Fruit fly (Drosophila melanogaster) whole organism, adult: Measurements from ENCODE around the gene CG34265.

ENCODE experiments used
- CG11617 ChIP-seq: fragments of 200-800 bp; sonication (Bioruptor generic); optimal IDR thresholded peaks from 2 replicates; lab custom pipeline; 2017; ENCODE audit warnings: mild to moderate bottlenecking, missing biosample characterization, missing genetic modification reagents, missing genetic modification characterization
- CG12768 ChIP-seq: fragments of 200-800 bp; sonication (Bioruptor generic); optimal IDR thresholded peaks from 2 replicates; lab custom pipeline; 2017; ENCODE audit warnings: missing biosample characterization, missing genetic modification characterization, mild to moderate bottlenecking, moderate library complexity, missing genetic modification reagents
- CG14711 ChIP-seq: fragments of 200-800 bp; sonication (Bioruptor generic); optimal IDR thresholded peaks from 2 replicates; lab custom pipeline; 2018; ENCODE audit warnings: missing biosample characterization, mild to moderate bottlenecking, missing genetic modification characterization, moderate library complexity
- CG1620 ChIP-seq: fragments of 200-800 bp; sonication (Bioruptor generic); optimal IDR thresholded peaks from 2 replicates; lab custom pipeline; 2016; ENCODE audit warnings: missing biosample characterization, missing genetic modification characterization
- CG33017 ChIP-seq: fragments of 200-800 bp; sonication (Bioruptor generic); optimal IDR thresholded peaks from 2 replicates; lab custom pipeline; 2018; ENCODE audit warnings: missing biosample characterization, mild to moderate bottlenecking, missing genetic modification characterization, moderate library complexity
- CG5204 ChIP-seq: fragments of 200-800 bp; sonication (Bioruptor generic); optimal IDR thresholded peaks from 2 replicates; lab custom pipeline; 2016; ENCODE audit warnings: missing biosample characterization, missing genetic modification characterization
- CG7045 ChIP-seq: fragments of 200-800 bp; sonication (Bioruptor generic); optimal IDR thresholded peaks from 2 replicates; lab custom pipeline; 2017; ENCODE audit warnings: missing biosample characterization, mild to moderate bottlenecking, missing genetic modification characterization
- CG7101 ChIP-seq: fragments of 200-800 bp; sonication (Bioruptor generic); optimal IDR thresholded peaks from 2 replicates; lab custom pipeline; 2018; ENCODE audit warnings: missing biosample characterization, mild to moderate bottlenecking, missing genetic modification characterization, moderate library complexity
- Clk ChIP-seq: fragments of 200-800 bp; sonication (Bioruptor generic); optimal IDR thresholded peaks from 2 replicates; lab custom pipeline; 2017; ENCODE audit warnings: missing biosample characterization, missing genetic modification characterization
- Crg-1 ChIP-seq: fragments of 200-800 bp; sonication (Bioruptor generic); optimal IDR thresholded peaks from 2 replicates; lab custom pipeline; 2016; ENCODE audit warnings: missing biosample characterization, missing genetic modification characterization
- Hr96 ChIP-seq: fragments of 200-800 bp; sonication (Bioruptor generic); optimal IDR thresholded peaks from 2 replicates; lab custom pipeline; 2016; ENCODE audit warnings: missing biosample characterization, missing genetic modification characterization
- Mnt ChIP-seq: fragments of 200-800 bp; sonication (Bioruptor generic); optimal IDR thresholded peaks from 2 replicates; lab custom pipeline; 2016; ENCODE audit warnings: missing biosample characterization, mild to moderate bottlenecking, missing genetic modification characterization
- bab1 ChIP-seq: fragments of 200-800 bp; sonication (Bioruptor generic); optimal IDR thresholded peaks from 3 replicates; lab custom pipeline; 2019; ENCODE audit warnings: missing biosample characterization, mild to moderate bottlenecking, missing genetic modification characterization, moderate library complexity
- cic ChIP-seq: fragments of 200-800 bp; sonication (Bioruptor generic); optimal IDR thresholded peaks from 2 replicates; lab custom pipeline; 2017; ENCODE audit warnings: missing biosample characterization, mild to moderate bottlenecking, missing genetic modification characterization, moderate library complexity
- cnc ChIP-seq, 2 experiments: fragments of >200 bp; optimal IDR thresholded peaks; 2 replicates each; lab custom pipeline; 2017
- kay ChIP-seq: fragments of 200-800 bp; sonication (Bioruptor generic); peaks from one replicate; lab custom pipeline; 2016; ENCODE audit warnings: missing biosample characterization, missing genetic modification characterization, borderline replicate concordance
- ovo ChIP-seq: fragments of 200-800 bp; sonication (Bioruptor generic); optimal IDR thresholded peaks from 2 replicates; lab custom pipeline; 2016; ENCODE audit warnings: missing biosample characterization, missing genetic modification characterization
- pad ChIP-seq: fragments of 200-800 bp; sonication (Bioruptor generic); optimal IDR thresholded peaks from 3 replicates; lab custom pipeline; 2017; ENCODE audit warnings: missing biosample characterization, missing genetic modification characterization, mild to moderate bottlenecking, moderate library complexity, missing genetic modification reagents
- tj ChIP-seq: fragments of 200-800 bp; sonication (Bioruptor generic); optimal IDR thresholded peaks from 3 replicates; lab custom pipeline; 2017; ENCODE audit warnings: missing biosample characterization, mild to moderate bottlenecking, missing genetic modification characterization, moderate library complexity
- toe ChIP-seq: fragments of 200-800 bp; sonication (Bioruptor generic); optimal IDR thresholded peaks from 2 replicates; lab custom pipeline; 2016; ENCODE audit warnings: missing biosample characterization, missing genetic modification characterization

Gene CG34265

dm6 chr3L:3246378-3247129, 21.7 kb upstream of the CG34265 start:
- TF ChIP-seq cic (GFP tag; lab: Kevin White, UChicago): peak; percentile 16
- TF ChIP-seq Crg-1 (GFP tag; lab: Kevin White, UChicago): no peak

dm6 chr3L:3247130-3248065, 20.9 kb upstream of the CG34265 start, which contains the start of gene CG43389:
CG43389 (plus strand) TSS chr3L:3248015.
- TF ChIP-seq CG11617 (peak; percentile 32), cic (GFP tag; lab: Kevin White, UChicago) (no peak), CG33017 (tag; lab: Kevin White, UChicago) (no peak), CG7045 (GFP tag; lab: Kevin White, UChicago) (no peak)

- TF ChIP-seq tj (GFP tag; lab: Kevin White, UChicago) (peak; percentile 11), kay (GFP tag; lab: Kevin White, UChicago) (no peak), CG1620 (GFP tag; lab: Kevin White, UChicago) (no peak), ovo (GFP tag; lab: Kevin White, UChicago) (no peak), Hr96 (GFP tag; lab: Kevin White, UChicago) (no peak), cnc (optimal IDR thresholded peaks at IDR 0.05; lab: Kevin White, UChicago) (no peak), CG11617 (peak; percentile 36), CG12768 (GFP tag; lab: Kevin White, UChicago) (no peak), CG7045 (GFP tag; lab: Kevin White, UChicago) (no peak), CG33017 (tag; lab: Kevin White, UChicago) (no peak), Clk (no peak), CG5204 (GFP tag; lab: Kevin White, UChicago) (peak; percentile 1), cic (GFP tag; lab: Kevin White, UChicago) (no peak), Crg-1 (GFP tag; lab: Kevin White, UChicago) (no peak), pad (GFP tag; lab: Kevin White, UChicago) (peak; percentile 47), CG7101 (tag; lab: Kevin White, UChicago) (no peak), CG14711 (tag; lab: Kevin White, UChicago) (peak; percentile 10), toe (GFP tag; lab: Kevin White, UChicago) (no peak), Mnt (GFP tag; lab: Kevin White, UChicago) (no peak), bab1 (peak; percentile 58)
Measured at dm6 chr3L:3248714-3249663, 19.3 kb upstream of the CG34265 start.

- TF ChIP-seq toe (GFP tag; lab: Kevin White, UChicago) (no peak), ovo (GFP tag; lab: Kevin White, UChicago) (no peak), CG7101 (tag; lab: Kevin White, UChicago) (no peak), pad (GFP tag; lab: Kevin White, UChicago) (no peak), CG1620 (GFP tag; lab: Kevin White, UChicago) (no peak), Mnt (GFP tag; lab: Kevin White, UChicago) (no peak), tj (GFP tag; lab: Kevin White, UChicago) (no peak), Hr96 (GFP tag; lab: Kevin White, UChicago) (no peak), CG33017 (tag; lab: Kevin White, UChicago) (no peak), cic (GFP tag; lab: Kevin White, UChicago) (no peak), CG14711 (tag; lab: Kevin White, UChicago) (no peak), kay (GFP tag; lab: Kevin White, UChicago) (no peak), bab1 (no peak)
Measured at dm6 chr3L:3249664-3249996, 18.6 kb upstream of the CG34265 start.

dm6 chr3L:3249997-3250774, 18.1 kb upstream of the CG34265 start:
- TF ChIP-seq CG12768 (GFP tag; lab: Kevin White, UChicago) (peak; percentile 93), CG7045 (GFP tag; lab: Kevin White, UChicago) (peak; percentile 93), cnc (optimal IDR thresholded peaks at IDR 0.05; lab: Kevin White, UChicago) (no peak), ovo (GFP tag; lab: Kevin White, UChicago) (peak; percentile 77), CG33017 (tag; lab: Kevin White, UChicago) (peak; percentile 86), Mnt (GFP tag; lab: Kevin White, UChicago) (peak; percentile 62), CG11617 (peak; percentile 98), toe (GFP tag; lab: Kevin White, UChicago) (peak; percentile 96), tj (GFP tag; lab: Kevin White, UChicago) (peak; percentile 78), pad (GFP tag; lab: Kevin White, UChicago) (peak; percentile 86), bab1 (peak; percentile 89), CG14711 (tag; lab: Kevin White, UChicago) (peak; percentile 78), CG5204 (GFP tag; lab: Kevin White, UChicago) (peak; percentile 97), Hr96 (GFP tag; lab: Kevin White, UChicago) (peak; percentile 96), CG1620 (GFP tag; lab: Kevin White, UChicago) (peak; percentile 94), kay (GFP tag; lab: Kevin White, UChicago) (peak; percentile 85), Clk (peak; percentile 87), cic (GFP tag; lab: Kevin White, UChicago) (peak; percentile 63), CG7101 (tag; lab: Kevin White, UChicago) (peak; percentile 92), Crg-1 (GFP tag; lab: Kevin White, UChicago) (peak; percentile 81)
